Worm (Caenorhabditis elegans) whole organism, mixed stage, embryonic: Measurements from ENCODE around the gene ZC317.6.

ENCODE experiments used
- lin-13 ChIP-seq: fragments of 150-350 bp; optimal IDR thresholded peaks from 2 replicates; lab custom pipeline; 2014; ENCODE audit warnings: missing biosample characterization, missing genetic modification characterization
- lsy-2 ChIP-seq: fragments of 150-350 bp; optimal IDR thresholded peaks from 2 replicates; lab custom pipeline; 2014; ENCODE audit warnings: missing biosample characterization, missing genetic modification characterization
- nhr-12 ChIP-seq: fragments of 150-350 bp; optimal IDR thresholded peaks from 2 replicates; lab custom pipeline; 2014; ENCODE audit warnings: missing biosample characterization, missing genetic modification characterization
- sem-2 ChIP-seq: fragments of 200-800 bp; sonication (Bioruptor generic); optimal IDR thresholded peaks from 2 replicates; lab custom pipeline; 2018; ENCODE audit warnings: mild to moderate bottlenecking, missing genetic modification characterization, missing compliant biosample characterization
- snpc-4 ChIP-seq: fragments of 150-350 bp; optimal IDR thresholded peaks from 2 replicates; lab custom pipeline; 2014; ENCODE audit warnings: missing biosample characterization, missing genetic modification characterization
- unc-62 ChIP-seq: fragments of 150-350 bp; optimal IDR thresholded peaks from 2 replicates; lab custom pipeline; 2014; ENCODE audit warnings: missing biosample characterization, missing genetic modification reagents, missing genetic modification characterization

DNA sequence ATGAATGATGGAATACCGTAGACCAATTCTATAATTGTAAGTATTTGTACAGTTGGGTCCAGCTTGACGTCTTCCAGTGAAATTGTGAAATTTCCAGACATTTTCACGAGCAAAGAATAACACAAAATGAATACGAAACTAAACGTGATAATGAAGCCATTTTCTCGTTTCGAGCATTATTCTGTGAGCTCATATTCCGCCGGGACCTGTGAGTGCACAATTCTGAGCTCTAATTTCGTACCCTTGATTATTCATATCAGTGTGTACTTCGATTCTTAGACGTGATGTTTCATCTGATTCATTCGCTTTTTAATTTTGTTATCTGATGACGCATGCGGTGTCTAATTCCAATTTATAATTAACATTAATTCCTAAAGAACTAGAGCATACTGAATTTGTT lies 13.9 kb upstream of the ZC317.6 start, which contains the start of gene srg-66:
- TF ChIP-seq lin-13 (tag; lab: Kevin White, UChicago) (no peak), lsy-2 (tag; lab: Kevin White, UChicago) (no peak), sem-2 (GFP tag; lab: Kevin White, UChicago) (no peak), unc-62 (GFP tag; lab: Kevin White, UChicago) (no peak), nhr-12 (tag; lab: Kevin White, UChicago) (no peak), snpc-4 (tag; lab: Kevin White, UChicago) (no peak)
